Worm (Caenorhabditis elegans) whole organism, late embryonic: ENCODE results near the gene set-3.

Source experiments
- ceh-18 ChIP-seq: sonication (generic microtip); optimal IDR thresholded peaks from 2 replicates; lab custom pipeline; 2016; ENCODE audit warnings: missing genetic modification characterization, missing compliant biosample characterization
- ceh-24 ChIP-seq: sonication (generic microtip); optimal IDR thresholded peaks from 2 replicates; lab custom pipeline; 2016; ENCODE audit warnings: mild to moderate bottlenecking, missing genetic modification characterization, missing compliant biosample characterization
- lin-11 ChIP-seq: fragments of 200-800 bp; sonication (Bioruptor generic); optimal IDR thresholded peaks from 2 replicates; lab custom pipeline; 2018; ENCODE audit warnings: mild to moderate bottlenecking, missing genetic modification characterization, missing compliant biosample characterization
- tbx-2 ChIP-seq: sonication (generic microtip); optimal IDR thresholded peaks from 2 replicates; lab custom pipeline; 2016; ENCODE audit warnings: missing genetic modification characterization, missing compliant biosample characterization
- unc-55 ChIP-seq: sonication (generic microtip); optimal IDR thresholded peaks from 2 replicates; lab custom pipeline; 2017; ENCODE audit warnings: missing biosample characterization, missing genetic modification reagents, missing genetic modification characterization

DNA sequence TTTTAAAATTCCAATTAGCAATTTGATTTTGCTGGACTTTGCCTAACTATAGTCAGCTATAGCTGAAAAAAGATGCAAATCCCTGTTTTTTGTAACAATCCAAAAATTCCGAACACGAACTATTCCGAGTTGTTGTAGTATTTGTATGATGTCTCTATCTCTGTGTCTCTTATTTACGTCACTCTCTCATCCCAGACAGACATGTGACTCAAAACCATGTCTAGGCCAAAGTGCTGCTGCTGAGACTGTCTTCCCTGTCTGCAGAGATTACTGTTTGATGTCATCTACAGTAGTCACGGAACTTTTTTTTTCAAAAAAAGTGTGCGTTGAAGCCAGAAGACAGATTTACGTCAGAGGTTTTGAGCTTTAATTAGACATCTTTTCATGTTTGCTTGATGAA is 28.1 kb downstream of the set-3 start:
- no peak for TF ChIP-seq ceh-18 (tag; lab: Kevin White, UChicago)
- no peak for TF ChIP-seq unc-55 (GFP tag; lab: Kevin White, UChicago)
- no peak for TF ChIP-seq tbx-2 (tag; lab: Kevin White, UChicago)
- no peak for TF ChIP-seq ceh-24 (tag; lab: Kevin White, UChicago)
- no peak for TF ChIP-seq lin-11 (tag; lab: Kevin White, UChicago)
